Fruit fly (Drosophila melanogaster): ENCODE results near the gene CG31789.
A peak's percentile ranks its signal among the peaks of the same experiment; 100 is the strongest.

The CG31789 gene

DNA sequence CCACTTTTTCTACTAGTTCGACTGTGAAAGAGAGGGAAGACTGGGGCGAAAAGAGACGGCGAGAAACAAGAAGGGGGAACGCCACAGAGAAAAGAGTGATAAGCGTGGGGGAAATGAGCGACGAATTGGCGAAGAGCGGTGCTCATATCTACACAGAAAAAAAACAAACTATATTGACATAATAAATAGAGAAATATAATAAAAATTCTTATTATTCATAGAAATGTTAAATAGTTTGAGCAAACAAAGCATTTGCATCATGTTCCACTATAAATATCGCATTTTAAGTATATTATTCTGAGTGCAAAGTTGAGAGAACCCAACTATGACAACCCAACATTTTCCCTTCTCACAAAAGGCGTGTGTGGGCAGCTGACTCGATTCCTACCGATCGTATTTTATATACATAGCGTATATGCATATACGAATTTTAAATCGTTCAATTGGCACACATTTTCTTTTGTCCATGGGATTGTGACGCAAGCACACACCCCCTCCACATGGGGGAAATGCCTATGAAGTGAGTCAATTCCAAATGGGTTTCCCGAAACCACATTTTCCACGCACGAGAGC is 47.7 kb upstream of the CG31789 start (continued):
- TF ChIP-seq CG1832 (GFP tag; optimal IDR thresholded peaks at IDR 0.05) = no peak
- peak; percentile 86 for TF ChIP-seq Hmr (GFP tag; optimal IDR thresholded peaks at IDR 0.05)
- peak; percentile 55 for TF ChIP-seq Nf-YB (GFP tag; optimal IDR thresholded peaks at IDR 0.05)
- no peak for TF ChIP-seq Hr39 (optimal IDR thresholded peaks at IDR 0.05)
- TF ChIP-seq CG8359 (GFP tag; optimal IDR thresholded peaks at IDR 0.05; ENCODE audit: borderline replicate concordance) = no peak
- TF ChIP-seq lmd (GFP tag; IDR thresholded peaks at IDR 0.05) = peak; percentile 78
- no peak for TF ChIP-seq abd-A (tag; optimal IDR thresholded peaks at IDR 0.05)
- TF ChIP-seq unpg (GFP tag; optimal IDR thresholded peaks at IDR 0.05) = peak; percentile 81
- TF ChIP-seq Deaf1 (tag; optimal IDR thresholded peaks at IDR 0.05) = peak; percentile 29
- no peak for TF ChIP-seq CG10565 (GFP tag; optimal IDR thresholded peaks at IDR 0.05)
- peak; percentile 36 for TF ChIP-seq lbe (GFP tag; optimal IDR thresholded peaks at IDR 0.05)
- peak; percentile 81 for TF ChIP-seq CG12391 (tag; optimal IDR thresholded peaks at IDR 0.05)
- TF ChIP-seq emc (GFP tag; optimal IDR thresholded peaks at IDR 0.05) = no peak
- peak; percentile 88 for TF ChIP-seq Ada2b (GFP tag; IDR thresholded peaks at IDR 0.05)
- TF ChIP-seq CG13424 (tag; optimal IDR thresholded peaks at IDR 0.05) = peak; percentile 77
- TF ChIP-seq Spps (tag; optimal IDR thresholded peaks at IDR 0.05) = no peak
- TF ChIP-seq CG6765 (GFP tag; optimal IDR thresholded peaks at IDR 0.05) = peak; percentile 57
- no peak for TF ChIP-seq CG14667 (GFP tag; IDR thresholded peaks at IDR 0.05)
- TF ChIP-seq CG8478 (optimal IDR thresholded peaks at IDR 0.05) = no peak
- peak; percentile 46; the same call in 1 of the 2 replicates for TF ChIP-seq CG17612 (GFP tag; IDR thresholded peaks at IDR 0.05)
- peak; percentile 86 for TF ChIP-seq HLH3B (GFP tag; IDR thresholded peaks at IDR 0.05)
- peak; percentile 65 for TF ChIP-seq CG13296 (GFP tag; optimal IDR thresholded peaks at IDR 0.05)
- TF ChIP-seq eve (GFP tag; optimal IDR thresholded peaks at IDR 0.05) = peak in 1 of 2 experiments; percentile 68
- TF ChIP-seq CG9437 (GFP tag; optimal IDR thresholded peaks at IDR 0.05) = peak; percentile 53
- TF ChIP-seq Lhr (GFP tag; optimal IDR thresholded peaks at IDR 0.05) = no peak
- no peak for TF ChIP-seq CG10462 (GFP tag; optimal IDR thresholded peaks at IDR 0.05)
- peak; percentile 47 for TF ChIP-seq Chrac-16 (GFP tag; optimal IDR thresholded peaks at IDR 0.05)
- TF ChIP-seq bsh (GFP tag; optimal IDR thresholded peaks at IDR 0.05) = peak; percentile 13 to 69
- no peak for TF ChIP-seq CTCF (GFP tag; optimal IDR thresholded peaks at IDR 0.05)
- TF ChIP-seq CG8765 (GFP tag; IDR thresholded peaks at IDR 0.05) = no peak
- TF ChIP-seq CG2202 (tag; optimal IDR thresholded peaks at IDR 0.05) = peak; percentile 6
- TF ChIP-seq Myb (GFP tag; optimal IDR thresholded peaks at IDR 0.05) = peak; percentile 1
- TF ChIP-seq Bgb (GFP tag; IDR thresholded peaks at IDR 0.05; ENCODE audit: partially characterized antibody) = no peak
- TF ChIP-seq h (optimal IDR thresholded peaks at IDR 0.05) = no peak
- TF ChIP-seq crol (GFP tag; IDR thresholded peaks at IDR 0.05) = peak; percentile 71
- no peak for TF ChIP-seq CG13287 (GFP tag; IDR thresholded peaks at IDR 0.05; ENCODE audit: partially characterized antibody)
- TF ChIP-seq gro (GFP tag; optimal IDR thresholded peaks at IDR 0.05) = no peak
- TF ChIP-seq CG8290 (GFP tag; optimal IDR thresholded peaks at IDR 0.05) = peak; percentile 6
- peak in 1 of 2 experiments; percentile 8 for TF ChIP-seq CG8290 (tag; optimal IDR thresholded peaks at IDR 0.05)
- TF ChIP-seq Hsf (GFP tag; optimal IDR thresholded peaks at IDR 0.05) = peak; percentile 13
- peak; percentile 76; the same call in 1 of the 2 replicates for TF ChIP-seq Nf-YA (GFP tag; IDR thresholded peaks at IDR 0.05)
- TF ChIP-seq CG18262 (tag; optimal IDR thresholded peaks at IDR 0.05) = peak; percentile 76
- peak; percentile 82 for TF ChIP-seq CG11504 (tag; optimal IDR thresholded peaks at IDR 0.05)
- TF ChIP-seq Fer2 (tag; optimal IDR thresholded peaks at IDR 0.05) = no peak
- no peak for TF ChIP-seq CG2199 (GFP tag; IDR thresholded peaks at IDR 0.05)
- TF ChIP-seq CG3065 (GFP tag; optimal IDR thresholded peaks at IDR 0.05) = no peak
- TF ChIP-seq Dll (GFP tag; IDR thresholded peaks at IDR 0.05; ENCODE audit: partially characterized antibody) = no peak
- TF ChIP-seq Gsc (GFP tag; IDR thresholded peaks at IDR 0.05) = no peak
- no peak for TF ChIP-seq NK7.1 (GFP tag; optimal IDR thresholded peaks at IDR 0.05)
- no peak for TF ChIP-seq gcm2 (GFP tag; optimal IDR thresholded peaks at IDR 0.05)
- no peak for TF ChIP-seq usp (GFP tag; optimal IDR thresholded peaks at IDR 0.05)
- TF ChIP-seq D (optimal IDR thresholded peaks at IDR 0.05) = no peak
- peak; percentile 66 for TF ChIP-seq D (GFP tag; optimal IDR thresholded peaks at IDR 0.05)
